Fruit fly (Drosophila melanogaster): Measurements from ENCODE around the gene tkv.

tkv gene

dm6 chr2L:5261223-5261984 lies 9.8 kb downstream of the tkv start (continued):
- TF ChIP-seq z (GFP tag; IDR thresholded peaks at IDR 0.05) (0 out of 3 replicates have a peak, but pooled peaks have one; percentile 10), CG34224 (GFP tag; IDR thresholded peaks at IDR 0.05; ENCODE audit: partially characterized antibody) (no peak), Mrtf (GFP tag; IDR thresholded peaks at IDR 0.05) (no peak), CG4820 (GFP tag; optimal IDR thresholded peaks at IDR 0.05) (peak; percentile 34), CG12391 (tag; optimal IDR thresholded peaks at IDR 0.05) (peak; percentile 18), vfl (GFP tag; optimal IDR thresholded peaks at IDR 0.05) (no peak), pros (GFP tag; optimal IDR thresholded peaks at IDR 0.05) (no peak), CG11504 (tag; optimal IDR thresholded peaks at IDR 0.05) (peak; percentile 92), Poxn (GFP tag; IDR thresholded peaks at IDR 0.05) (no peak), pnt (GFP tag; optimal IDR thresholded peaks at IDR 0.05) (peak; percentile 13), CG4854 (GFP tag; optimal IDR thresholded peaks at IDR 0.05) (no peak), CG5245 (GFP tag; optimal IDR thresholded peaks at IDR 0.05) (no peak), ap (GFP tag; IDR thresholded peaks at IDR 0.05) (0 out of 2 replicates have a peak, but pooled peaks have one; percentile 17), klu (GFP tag; IDR thresholded peaks at IDR 0.05) (no peak), CG10147 (GFP tag; optimal IDR thresholded peaks at IDR 0.05) (no peak), Side (GFP tag; optimal IDR thresholded peaks at IDR 0.05) (peak; percentile 0), CG14050 (GFP tag; IDR thresholded peaks at IDR 0.05) (no peak), dmrt99B (tag; optimal IDR thresholded peaks at IDR 0.05) (no peak), CG10959 (GFP tag; IDR thresholded peaks at IDR 0.05) (peak; percentile 47; the same call in 1 of the 2 replicates), sug (tag; optimal IDR thresholded peaks at IDR 0.05) (no peak), CG12104 (GFP tag; optimal IDR thresholded peaks at IDR 0.05) (no peak), CG18599 (GFP tag; optimal IDR thresholded peaks at IDR 0.05) (peak; percentile 25), CG18619 (GFP tag; optimal IDR thresholded peaks at IDR 0.05) (no peak), CG9797 (GFP tag; optimal IDR thresholded peaks at IDR 0.05) (no peak), bcd (GFP tag; optimal IDR thresholded peaks at IDR 0.05) (no peak), inv (GFP tag; IDR thresholded peaks at IDR 0.05; ENCODE audit: partially characterized antibody) (no peak), tgo (GFP tag; IDR thresholded peaks at IDR 0.05) (0 out of 3 replicates have a peak, but pooled peaks have one; percentile 19), CG7839 (tag; optimal IDR thresholded peaks at IDR 0.05) (peak; percentile 36), CG1647 (GFP tag; optimal IDR thresholded peaks at IDR 0.05) (no peak), tio (GFP tag; optimal IDR thresholded peaks at IDR 0.05) (no peak), CG14667 (GFP tag; IDR thresholded peaks at IDR 0.05) (0 out of 2 replicates have a peak, but pooled peaks have one; percentile 25), CG2712 (tag; optimal IDR thresholded peaks at IDR 0.05) (peak; percentile 65), Sry-β (GFP tag; optimal IDR thresholded peaks at IDR 0.05) (no peak), Fer1 (GFP tag; optimal IDR thresholded peaks at IDR 0.05) (no peak), cwo (GFP tag; optimal IDR thresholded peaks at IDR 0.05) (peak; percentile 5), Ravus (GFP tag; IDR thresholded peaks at IDR 0.05) (no peak), bsh (GFP tag; optimal IDR thresholded peaks at IDR 0.05) (peak; percentile 66 to 75), CG4360 (GFP tag; IDR thresholded peaks at IDR 0.05) (no peak), Xbp1 (GFP tag; optimal IDR thresholded peaks at IDR 0.05) (peak; percentile 28), Vsx1 (GFP tag; optimal IDR thresholded peaks at IDR 0.05) (no peak), croc (GFP tag; conservative IDR thresholded peaks at IDR 0.05) (no peak), mirr (GFP tag; optimal IDR thresholded peaks at IDR 0.05) (no peak), Sox100B (GFP tag; optimal IDR thresholded peaks at IDR 0.05) (no peak), lbe (GFP tag; optimal IDR thresholded peaks at IDR 0.05) (peak; percentile 81), CG11085 (GFP tag; IDR thresholded peaks at IDR 0.05) (no peak), CG17829 (tag; optimal IDR thresholded peaks at IDR 0.05) (peak; percentile 30), Xrp1 (GFP tag; IDR thresholded peaks at IDR 0.05) (peak; percentile 64; the same call in 1 of the 2 replicates), trh (GFP tag; optimal IDR thresholded peaks at IDR 0.05) (peak; percentile 8), CG13287 (GFP tag; IDR thresholded peaks at IDR 0.05; ENCODE audit: partially characterized antibody) (no peak)
